Fruit fly (Drosophila melanogaster) whole organism, embryonic: ENCODE data around the gene Actn.

ENCODE experiments used
- ATbp ChIP-seq: fragments of 200-800 bp; sonication (Bioruptor generic); optimal IDR thresholded peaks from 2 replicates; lab custom pipeline; 2017; ENCODE audit warnings: missing biosample characterization, mild to moderate bottlenecking, missing genetic modification characterization, missing genetic modification reagents
- Atf6 ChIP-seq: fragments of 200-800 bp; sonication (Bioruptor generic); IDR thresholded peaks from 2 replicates; pipeline ENCODE4 v1.3.6; 2022; ENCODE audit warnings: missing biosample characterization, missing genetic modification characterization
- BEAF-32 ChIP-seq: fragments of 200-800 bp; sonication (Bioruptor generic); optimal IDR thresholded peaks from 3 replicates; lab custom pipeline; 2017; ENCODE audit warnings: missing biosample characterization, missing genetic modification characterization, mild to moderate bottlenecking, moderate library complexity, missing genetic modification reagents
- Blimp-1 ChIP-seq: fragments of 200-800 bp; sonication (Bioruptor generic); optimal IDR thresholded peaks from 3 replicates; lab custom pipeline; 2018; ENCODE audit warnings: missing biosample characterization, missing genetic modification characterization, mild to moderate bottlenecking, moderate library complexity, missing genetic modification reagents
- CG10462 ChIP-seq: fragments of 200-800 bp; sonication (Bioruptor generic); optimal IDR thresholded peaks from 2 replicates; lab custom pipeline; 2016; ENCODE audit warnings: missing biosample characterization, missing genetic modification characterization
- CG10654 ChIP-seq: fragments of 200-800 bp; sonication (Bioruptor generic); optimal IDR thresholded peaks from 2 replicates; lab custom pipeline; 2016; ENCODE audit warnings: missing biosample characterization, missing genetic modification characterization
- CG12391 ChIP-seq: fragments of 200-800 bp; sonication (Bioruptor generic); optimal IDR thresholded peaks from 3 replicates; lab custom pipeline; 2018; ENCODE audit warnings: missing biosample characterization, mild to moderate bottlenecking, missing genetic modification characterization, moderate library complexity
- CG1602 ChIP-seq: fragments of 200-800 bp; sonication (Bioruptor generic); optimal IDR thresholded peaks from 3 replicates; lab custom pipeline; 2016; ENCODE audit warnings: missing biosample characterization, missing genetic modification characterization
- CG1603 ChIP-seq: fragments of 200-800 bp; sonication (Bioruptor generic); optimal IDR thresholded peaks from 2 replicates; lab custom pipeline; 2019; ENCODE audit warnings: missing biosample characterization, mild to moderate bottlenecking, missing genetic modification characterization, moderate library complexity
- CG18262 ChIP-seq: fragments of 200-800 bp; optimal IDR thresholded peaks from 3 replicates; lab custom pipeline; 2019; ENCODE audit warnings: missing biosample characterization, mild to moderate bottlenecking, missing genetic modification characterization, moderate library complexity
- CG8765 ChIP-seq: fragments of 200-800 bp; sonication (Bioruptor generic); IDR thresholded peaks from 2 replicates; pipeline ENCODE4 v1.3.6; 2022; ENCODE audit warnings: missing biosample characterization, missing genetic modification characterization
- CG9727 ChIP-seq: fragments of 200-800 bp; sonication (Bioruptor generic); optimal IDR thresholded peaks from 3 replicates; lab custom pipeline; 2017; ENCODE audit warnings: missing biosample characterization, mild to moderate bottlenecking, missing genetic modification characterization
- CoRest ChIP-seq: fragments of 200-800 bp; sonication (Bioruptor generic); optimal IDR thresholded peaks from 3 replicates; lab custom pipeline; 2018; ENCODE audit warnings: missing biosample characterization, mild to moderate bottlenecking, missing genetic modification characterization, moderate library complexity
- Drgx ChIP-seq: fragments of 200-800 bp; sonication (Bioruptor generic); IDR thresholded peaks from 2 replicates; pipeline ENCODE4 v1.3.6; 2022; ENCODE audit warnings: missing biosample characterization, missing genetic modification characterization
- Eip74EF ChIP-seq, 2 experiments: fragments of 200-800 bp in 1 of 2; fragments of >200 bp in 1 of 2; sonication (Bioruptor generic) in 1 of 2; optimal IDR thresholded peaks; 2 replicates each; lab custom pipeline; 2017 to 2019; ENCODE audit warnings: missing biosample characterization in 2 of 2, missing genetic modification characterization in 2 of 2, mild to moderate bottlenecking in 1 of 2, moderate library complexity in 1 of 2
- Fer1 ChIP-seq: fragments of 200-800 bp; sonication (Bioruptor generic); optimal IDR thresholded peaks from 2 replicates; lab custom pipeline; 2017; ENCODE audit warnings: missing biosample characterization, mild to moderate bottlenecking, missing genetic modification characterization
- Hmx ChIP-seq: fragments of 200-800 bp; sonication (Bioruptor generic); optimal IDR thresholded peaks from 2 replicates; lab custom pipeline; 2016; ENCODE audit warnings: missing biosample characterization, missing genetic modification characterization
- MTF-1 ChIP-seq: fragments of 200-800 bp; sonication (Bioruptor generic); optimal IDR thresholded peaks from 2 replicates; lab custom pipeline; 2018; ENCODE audit warnings: missing biosample characterization, mild to moderate bottlenecking, missing genetic modification characterization, borderline replicate concordance
- Med ChIP-seq: fragments of 200-800 bp; sonication (Bioruptor generic); peaks from one replicate; lab custom pipeline; 2016; ENCODE audit warnings: missing biosample characterization, missing genetic modification characterization, mild to moderate bottlenecking, inconsistent platforms, moderate library complexity
- Pdp1 ChIP-seq, 2 experiments: fragments of 200-800 bp; sonication (Bioruptor generic); optimal IDR thresholded peaks; 3 replicates each; lab custom pipeline; 2016; ENCODE audit warnings: missing biosample characterization in 2 of 2, missing genetic modification characterization in 2 of 2, mild to moderate bottlenecking in 1 of 2, moderate library complexity in 1 of 2
- Rx ChIP-seq: fragments of 200-800 bp; sonication (Bioruptor generic); IDR thresholded peaks from 2 replicates; pipeline ENCODE4 v1.3.6; 2022; ENCODE audit warnings: missing biosample characterization, missing genetic modification characterization
- Trl ChIP-seq, 3 experiments: fragments of >200 bp in 2 of 3; fragments of 200-800 bp in 1 of 3; sonication (Bioruptor generic) in 1 of 3; optimal IDR thresholded peaks; 2 replicates in 1 of 3; 3 replicates in 2 of 3; lab custom pipeline; 2016 to 2017; ENCODE audit warnings: missing biosample characterization in 1 of 3, missing genetic modification characterization in 1 of 3
- YL-1 ChIP-seq: fragments of 200-800 bp; sonication (Bioruptor generic); optimal IDR thresholded peaks from 3 replicates; lab custom pipeline; 2017; ENCODE audit warnings: missing biosample characterization, mild to moderate bottlenecking, missing genetic modification characterization
- ato ChIP-seq: fragments of 200-800 bp; sonication (Bioruptor generic); IDR thresholded peaks from 2 replicates; pipeline ENCODE4 v1.3.6; 2022; ENCODE audit warnings: missing biosample characterization, missing genetic modification characterization; ENCODE audit not compliant: partially characterized antibody
- bcd ChIP-seq: fragments of 200-800 bp; sonication (Bioruptor generic); optimal IDR thresholded peaks from 2 replicates; lab custom pipeline; 2017; ENCODE audit warnings: missing biosample characterization, mild to moderate bottlenecking, missing genetic modification characterization
- bsh ChIP-seq, 2 experiments: fragments of 200-800 bp; sonication (Bioruptor generic); optimal IDR thresholded peaks; 2 replicates each; lab custom pipeline; 2017 to 2018; ENCODE audit warnings: mild to moderate bottlenecking in 2 of 2, missing biosample characterization in 2 of 2, missing genetic modification characterization in 2 of 2, moderate library complexity in 1 of 2
- ci ChIP-seq: fragments of 200-800 bp; sonication (Bioruptor generic); IDR thresholded peaks from 3 replicates; pipeline ENCODE4 v1.3.6; 2022; ENCODE audit warnings: missing biosample characterization, missing genetic modification characterization
- dimm ChIP-seq: fragments of 200-800 bp; sonication (Bioruptor generic); IDR thresholded peaks from 2 replicates; pipeline ENCODE4 v1.3.6; 2022; ENCODE audit warnings: missing biosample characterization, missing genetic modification characterization
- ftz-f1 ChIP-seq: fragments of 200-800 bp; sonication (Bioruptor generic); optimal IDR thresholded peaks from 2 replicates; lab custom pipeline; 2016; ENCODE audit warnings: missing biosample characterization, missing genetic modification characterization
- gce ChIP-seq: fragments of 200-800 bp; sonication (Bioruptor generic); IDR thresholded peaks from 3 replicates; pipeline ENCODE4 v1.3.6; 2022; ENCODE audit warnings: missing biosample characterization, missing genetic modification characterization
- oc ChIP-seq: fragments of 200-800 bp; sonication (Bioruptor generic); optimal IDR thresholded peaks from 2 replicates; lab custom pipeline; 2018; ENCODE audit warnings: missing biosample characterization, mild to moderate bottlenecking, missing genetic modification characterization, moderate library complexity
- pnt ChIP-seq: fragments of 200-800 bp; sonication (Bioruptor generic); optimal IDR thresholded peaks from 3 replicates; lab custom pipeline; 2016; ENCODE audit warnings: missing biosample characterization, missing genetic modification characterization
- prd ChIP-seq, 3 experiments: fragments of >200 bp in 2 of 3; fragments of 200-800 bp in 1 of 3; sonication (Bioruptor generic) in 1 of 3; optimal IDR thresholded peaks in 2 of 3; IDR thresholded peaks in 1 of 3; 2 replicates in 2 of 3; 3 replicates in 1 of 3; pipeline versions ENCODE4 v1.3.6 to Lab custom; 2017 to 2022; ENCODE audit warnings: missing biosample characterization in 1 of 3, missing genetic modification characterization in 1 of 3
- rib ChIP-seq: fragments of 200-800 bp; sonication (Bioruptor generic); IDR thresholded peaks from 2 replicates; pipeline ENCODE4 v1.3.6; 2022; ENCODE audit warnings: missing biosample characterization, missing genetic modification characterization
- sens ChIP-seq: fragments of 200-800 bp; sonication (Bioruptor generic); peaks from one replicate; lab custom pipeline; 2016; ENCODE audit warnings: missing biosample characterization, missing genetic modification characterization
- yki ChIP-seq: fragments of >200 bp; optimal IDR thresholded peaks from 3 replicates; lab custom pipeline; 2018

The Actn gene

DNA sequence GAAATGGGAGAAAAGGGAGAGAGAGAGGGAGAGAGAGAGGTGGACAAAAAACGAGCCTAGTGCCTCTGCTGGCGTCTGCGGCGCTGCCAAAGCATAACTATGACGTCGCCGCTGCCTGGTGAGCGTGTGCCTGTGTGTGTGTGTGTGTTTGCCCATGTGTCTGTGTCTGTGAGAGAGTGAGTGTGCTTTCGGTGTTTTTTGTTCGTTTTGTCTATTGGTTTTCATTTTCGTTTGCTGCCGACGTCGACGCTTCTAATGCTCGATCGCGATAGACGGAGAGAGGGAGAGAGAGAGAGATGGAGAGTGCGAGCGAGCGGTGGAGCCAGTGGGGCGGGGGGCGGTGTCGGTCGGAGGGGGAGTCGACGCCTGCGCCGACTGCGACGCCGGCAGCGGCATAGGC lies 50.3 kb downstream of the Actn start (continued):
- no peak for TF ChIP-seq bcd (GFP tag; lab: Kevin White, UChicago)
- TF ChIP-seq ato (GFP tag; lab: Robert Waterston, UW) = 0 out of 2 replicates have a peak, but pooled peaks have one; percentile 37
- TF ChIP-seq CG12391 (tag; lab: Kevin White, UChicago) = no peak
- no peak for TF ChIP-seq rib
- peak; percentile 69 to 80 for TF ChIP-seq Trl (optimal IDR thresholded peaks at IDR 0.05; lab: Kevin White, UChicago)
- no peak for TF ChIP-seq Trl (GFP tag; optimal IDR thresholded peaks at IDR 0.05; lab: Kevin White, UChicago)
- TF ChIP-seq ftz-f1 (GFP tag; lab: Kevin White, UChicago) = no peak
- no peak for TF ChIP-seq ci (GFP tag; lab: Robert Waterston, UW)
- no peak for TF ChIP-seq CG10462 (GFP tag; lab: Kevin White, UChicago)
- TF ChIP-seq Pdp1 (GFP tag; optimal IDR thresholded peaks at IDR 0.05; lab: Kevin White, UChicago) = peak in 1 of 2 experiments; percentile 72
- TF ChIP-seq yki (lab: Kevin White, UChicago) = no peak
- no peak for TF ChIP-seq CG1602 (GFP tag; lab: Kevin White, UChicago)

DNA sequence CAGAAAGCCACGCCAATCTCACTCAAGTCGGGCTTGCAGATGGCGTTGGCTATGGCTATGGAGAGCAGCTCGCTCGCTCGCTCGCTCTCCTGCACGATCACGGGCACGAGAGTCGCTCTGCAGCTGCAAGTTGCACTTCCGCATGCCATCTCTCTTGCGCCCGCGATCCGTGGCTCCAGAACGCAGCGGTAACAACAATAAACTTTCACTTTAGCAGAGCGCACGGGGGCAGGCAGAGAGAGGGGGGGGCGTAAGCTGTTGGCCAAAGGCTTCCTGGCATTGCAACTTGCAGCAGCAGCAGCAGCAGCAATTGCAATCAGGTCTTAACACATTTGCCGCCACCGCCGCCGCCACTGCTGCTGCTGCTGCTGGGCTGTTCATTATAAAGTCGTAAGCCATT lies 52.1 kb downstream of the Actn start:
- TF ChIP-seq Med (peak; percentile 25), gce (GFP tag; lab: Robert Waterston, UW) (no peak), Blimp-1 (GFP tag; lab: Kevin White, UChicago) (peak; percentile 63), Eip74EF (GFP tag; optimal IDR thresholded peaks at IDR 0.05; lab: Kevin White, UChicago) (peak in 1 of 2 experiments; percentile 58)
- TF ChIP-seq, all 482 proteins: peak for 3

DNA sequence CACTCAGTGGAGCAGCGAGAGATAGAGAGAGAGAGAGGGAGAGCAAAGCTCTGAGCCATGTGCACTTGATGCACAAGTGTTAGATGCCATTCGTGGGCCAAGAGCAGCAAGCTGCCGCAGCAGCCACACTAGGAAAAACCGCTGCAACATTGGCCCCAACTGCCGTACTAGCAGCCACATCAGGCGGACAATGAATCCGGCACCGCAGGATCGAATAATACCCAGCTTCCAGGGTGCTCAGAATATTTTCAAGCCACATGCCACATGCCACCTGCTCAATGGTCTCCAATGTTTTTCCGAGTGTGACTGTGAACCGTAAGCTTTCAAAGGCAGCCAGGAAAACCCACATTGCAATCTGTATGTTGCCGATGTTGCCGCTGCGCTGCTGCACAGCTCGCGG lies 53.4 kb downstream of the Actn start:
- TF ChIP-seq CG18262 (tag; lab: Kevin White, UChicago) = no peak
- no peak for TF ChIP-seq Rx (GFP tag; lab: Robert Waterston, UW)
- no peak for TF ChIP-seq Fer1 (GFP tag; lab: Kevin White, UChicago)
- TF ChIP-seq Drgx = peak; percentile 92
- TF ChIP-seq Atf6 = no peak
- TF ChIP-seq CG10654 (GFP tag; lab: Kevin White, UChicago) = no peak
- TF ChIP-seq ci (GFP tag; lab: Robert Waterston, UW) = peak; percentile 63; the same call in 1 of the 3 replicates
- TF ChIP-seq oc (tag; lab: Kevin White, UChicago) = no peak
- TF ChIP-seq prd (optimal IDR thresholded peaks at IDR 0.05; lab: Kevin White, UChicago) = no peak
- peak; percentile 33; the same call in 1 of the 3 replicates for TF ChIP-seq prd (GFP tag; IDR thresholded peaks at IDR 0.05; lab: Robert Waterston, UW)
- no peak for TF ChIP-seq dimm (GFP tag; lab: Robert Waterston, UW)
- TF ChIP-seq CG1603 = peak; percentile 29
- TF ChIP-seq sens (GFP tag; lab: Kevin White, UChicago) = peak; percentile 28
- TF ChIP-seq MTF-1 = no peak
- TF ChIP-seq bsh (GFP tag; optimal IDR thresholded peaks at IDR 0.05; lab: Kevin White, UChicago) = peak; percentile 22 to 32
- no peak for TF ChIP-seq CG8765 (GFP tag; lab: Robert Waterston, UW)
- TF ChIP-seq BEAF-32 (GFP tag; lab: Kevin White, UChicago) = no peak
- no peak for TF ChIP-seq CG9727
- no peak for TF ChIP-seq CoRest (tag; lab: Kevin White, UChicago)
- no peak for TF ChIP-seq YL-1 (GFP tag; lab: Kevin White, UChicago)
- no peak for TF ChIP-seq Trl (optimal IDR thresholded peaks at IDR 0.05; lab: Kevin White, UChicago)
- TF ChIP-seq Trl (GFP tag; optimal IDR thresholded peaks at IDR 0.05; lab: Kevin White, UChicago) = no peak
- peak; percentile 36 for TF ChIP-seq ATbp (GFP tag; lab: Kevin White, UChicago)
- TF ChIP-seq Hmx = no peak
- no peak for TF ChIP-seq pnt (GFP tag; lab: Kevin White, UChicago)
- TF ChIP-seq, all 482 proteins: peak for 7
